Fruit fly (Drosophila melanogaster) whole organism, prepupa: ENCODE measurements around the gene CG8135.

ENCODE experiments used
- CG11762 ChIP-seq: fragments of 200-800 bp; sonication (Bioruptor generic); optimal IDR thresholded peaks from 3 replicates; lab custom pipeline; 2016; ENCODE audit warnings: missing biosample characterization, missing genetic modification characterization; ENCODE audit not compliant: insufficient read depth
- CG32006 ChIP-seq: fragments of 200-800 bp; sonication (Bioruptor generic); optimal IDR thresholded peaks from 3 replicates; lab custom pipeline; 2017; ENCODE audit warnings: missing biosample characterization, mild to moderate bottlenecking, missing genetic modification characterization
- CG6163 ChIP-seq: fragments of 200-800 bp; sonication (Bioruptor generic); IDR thresholded peaks from 3 replicates; pipeline ENCODE4 v1.3.6; 2022; ENCODE audit warnings: missing biosample characterization, missing genetic modification characterization
- Eip75B ChIP-seq: fragments of 200-800 bp; sonication (Bioruptor generic); optimal IDR thresholded peaks from 3 replicates; lab custom pipeline; 2016; ENCODE audit warnings: missing biosample characterization, missing genetic modification characterization
- Ets21C ChIP-seq: fragments of 200-800 bp; sonication (Bioruptor generic); optimal IDR thresholded peaks from 3 replicates; lab custom pipeline; 2016; ENCODE audit warnings: missing biosample characterization, missing genetic modification characterization
- Ets96B ChIP-seq: fragments of 200-800 bp; optimal IDR thresholded peaks from 2 replicates; lab custom pipeline; 2019; ENCODE audit warnings: missing biosample characterization, mild to moderate bottlenecking, missing genetic modification characterization, moderate library complexity
- Gug ChIP-seq: fragments of 200-800 bp; sonication (Bioruptor generic); IDR thresholded peaks from 2 replicates; pipeline ENCODE4 v1.3.6; 2022; ENCODE audit warnings: missing biosample characterization, missing genetic modification characterization
- Lpt ChIP-seq: fragments of 200-800 bp; sonication (Bioruptor generic); optimal IDR thresholded peaks from 3 replicates; lab custom pipeline; 2016; ENCODE audit warnings: missing biosample characterization, missing genetic modification characterization
- dac ChIP-seq: fragments of 200-800 bp; sonication (Bioruptor generic); optimal IDR thresholded peaks from 2 replicates; lab custom pipeline; 2017; ENCODE audit warnings: missing biosample characterization, mild to moderate bottlenecking, missing genetic modification characterization

DNA sequence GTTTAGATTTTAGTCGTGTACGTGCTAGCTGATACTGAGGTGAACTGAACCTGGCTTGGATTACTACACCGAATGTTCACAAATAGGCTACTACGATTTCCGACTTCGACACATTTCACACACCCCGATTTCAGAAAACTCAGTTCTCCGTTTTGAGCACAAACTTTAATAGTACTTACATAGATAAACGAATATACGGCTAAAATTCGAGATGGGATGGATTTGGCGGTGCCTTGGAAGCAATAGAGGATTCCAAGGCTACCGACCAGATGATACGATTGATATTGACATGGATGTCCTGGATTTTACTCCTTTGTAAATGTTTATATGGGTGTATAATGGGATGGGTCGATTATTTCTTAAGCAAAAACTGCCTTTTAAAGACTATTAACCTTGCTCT, 6.0 kb downstream of the CG8135 start, which contains the start of gene betaTub85D:
- TF ChIP-seq Eip75B (GFP tag; lab: Kevin White, UChicago), result no peak
- no peak for TF ChIP-seq Ets21C (GFP tag; lab: Kevin White, UChicago)
- TF ChIP-seq Lpt (GFP tag; lab: Kevin White, UChicago), result no peak
- TF ChIP-seq CG6163, result no peak
- TF ChIP-seq CG32006 (GFP tag; lab: Kevin White, UChicago), result no peak
- no peak for TF ChIP-seq dac (GFP tag; lab: Kevin White, UChicago)
- no peak for TF ChIP-seq Gug (GFP tag; lab: Robert Waterston, UW)
- no peak for TF ChIP-seq Ets96B (tag; lab: Kevin White, UChicago)
- TF ChIP-seq CG11762, result no peak
